Worm (Caenorhabditis elegans): ENCODE measurements around the gene F44E2.10.

DNA sequence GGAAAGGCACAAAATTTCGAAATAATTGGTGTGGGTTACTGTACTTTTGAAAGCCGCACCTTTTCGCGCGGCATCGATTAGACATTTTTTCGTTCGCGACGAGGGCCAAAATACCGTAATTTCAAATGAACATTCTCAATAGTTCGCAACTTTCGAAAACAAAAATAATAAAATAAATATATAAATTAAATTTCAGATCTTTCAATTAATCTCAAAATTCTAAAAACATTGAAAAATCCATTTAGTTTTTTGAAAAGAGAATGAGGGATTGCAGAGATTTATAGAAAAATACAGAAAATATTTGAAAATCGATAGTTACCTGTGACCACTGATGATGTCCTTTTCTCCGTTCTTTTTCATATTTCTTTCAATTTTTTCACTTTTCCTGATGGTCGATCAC lies 44.8 kb downstream of the F44E2.10 start, which contains the start of gene K02D10.8:
- no peak for TF ChIP-seq unc-62 (GFP tag; optimal IDR thresholded peaks at IDR 0.05)
- no peak for TF ChIP-seq sptf-1 (tag; optimal IDR thresholded peaks at IDR 0.05)
- TF ChIP-seq nhr-12 (tag; optimal IDR thresholded peaks at IDR 0.05): no peak
